Worm (Caenorhabditis elegans): ENCODE data around the gene pink-1.

Gene pink-1

ce11 chrII:5425633-5426032 is 30.1 kb upstream of the pink-1 start, which contains the start of gene F07F6.8:
F07F6.8 (minus strand) TSS chrII:5425733.
- no peak for TF ChIP-seq nhr-232 (tag; optimal IDR thresholded peaks at IDR 0.05)
- TF ChIP-seq sdc-2 (tag; optimal IDR thresholded peaks at IDR 0.05), result no peak
- TF ChIP-seq ama-1 (optimal IDR thresholded peaks at IDR 0.05), result no peak
- no peak for TF ChIP-seq fkh-10 (GFP tag; optimal IDR thresholded peaks at IDR 0.05)
- TF ChIP-seq mec-3 (tag; optimal IDR thresholded peaks at IDR 0.05; ENCODE audit: borderline replicate concordance), result no peak
- no peak for TF ChIP-seq hlh-30 (tag; optimal IDR thresholded peaks at IDR 0.05; ENCODE audit: insufficient read depth)
- no peak for TF ChIP-seq ceh-2 (tag; optimal IDR thresholded peaks at IDR 0.05)
- TF ChIP-seq F13H6.1 (tag; optimal IDR thresholded peaks at IDR 0.05), result no peak
- TF ChIP-seq sox-2 (GFP tag; IDR thresholded peaks at IDR 0.05), result no peak
- no peak for TF ChIP-seq pha-4 (tag; optimal IDR thresholded peaks at IDR 0.05)
- no peak for TF ChIP-seq ceh-18 (tag; optimal IDR thresholded peaks at IDR 0.05)
- no peak for TF ChIP-seq elt-2 (tag; optimal IDR thresholded peaks at IDR 0.05)
- TF ChIP-seq unc-42 (tag; optimal IDR thresholded peaks at IDR 0.05), result no peak
- TF ChIP-seq unc-3 (GFP tag; conservative IDR thresholded peaks at IDR 0.05), result no peak
- no peak for TF ChIP-seq unc-3 (tag; optimal IDR thresholded peaks at IDR 0.05)
- no peak for TF ChIP-seq unc-55 (GFP tag; optimal IDR thresholded peaks at IDR 0.05)
- no peak for TF ChIP-seq elt-4 (tag; optimal IDR thresholded peaks at IDR 0.05)
- no peak for TF ChIP-seq tbx-2 (tag; optimal IDR thresholded peaks at IDR 0.05)
- no peak for TF ChIP-seq ceh-31 (tag; optimal IDR thresholded peaks at IDR 0.05)

DNA sequence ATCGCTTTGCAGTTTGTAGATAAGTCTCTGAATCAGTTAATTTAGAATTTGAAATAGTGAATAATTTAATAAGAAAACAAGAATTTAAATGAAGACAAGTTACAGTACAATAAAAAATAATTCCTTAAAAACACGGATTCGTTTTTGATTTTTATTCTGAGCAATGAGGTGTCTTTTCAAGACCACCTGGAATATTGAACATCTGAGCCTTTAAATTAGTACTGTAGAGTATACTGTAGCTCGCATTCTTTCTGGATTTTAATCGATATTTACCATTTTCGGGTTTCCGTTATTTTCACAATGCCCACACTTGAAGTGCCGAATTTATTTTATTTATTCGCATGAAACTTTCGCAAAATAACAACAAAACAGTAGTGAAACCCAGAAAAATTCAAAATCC is 28.3 kb upstream of the pink-1 start, which contains the start of gene F07F6.7:
Gene F07F6.7 (minus strand): TSS at position 27 of the 400 bp plus-strand sequence.
- TF ChIP-seq ahr-1 (tag; optimal IDR thresholded peaks at IDR 0.05) (no peak), madf-2 (tag; optimal IDR thresholded peaks at IDR 0.05) (no peak)

ce11 chrII:5420947-5421614 is 25.6 kb upstream of the pink-1 start, which contains the start of gene tofu-6:
tofu-6 (plus strand) TSS chrII:5421248.
- no peak for TF ChIP-seq pqm-1 (tag; optimal IDR thresholded peaks at IDR 0.05)
- no peak for TF ChIP-seq C08G9.2 (tag; optimal IDR thresholded peaks at IDR 0.05)
- no peak for TF ChIP-seq odd-2 (tag; optimal IDR thresholded peaks at IDR 0.05)
- TF ChIP-seq fkh-6 (tag; optimal IDR thresholded peaks at IDR 0.05), result no peak
- no peak for TF ChIP-seq hlh-6 (tag; optimal IDR thresholded peaks at IDR 0.05)
- no peak for TF ChIP-seq madf-2 (tag; optimal IDR thresholded peaks at IDR 0.05)
- no peak for TF ChIP-seq mec-3 (tag; optimal IDR thresholded peaks at IDR 0.05; ENCODE audit: borderline replicate concordance)
- TF ChIP-seq hlh-15 (tag; optimal IDR thresholded peaks at IDR 0.05), result no peak

DNA sequence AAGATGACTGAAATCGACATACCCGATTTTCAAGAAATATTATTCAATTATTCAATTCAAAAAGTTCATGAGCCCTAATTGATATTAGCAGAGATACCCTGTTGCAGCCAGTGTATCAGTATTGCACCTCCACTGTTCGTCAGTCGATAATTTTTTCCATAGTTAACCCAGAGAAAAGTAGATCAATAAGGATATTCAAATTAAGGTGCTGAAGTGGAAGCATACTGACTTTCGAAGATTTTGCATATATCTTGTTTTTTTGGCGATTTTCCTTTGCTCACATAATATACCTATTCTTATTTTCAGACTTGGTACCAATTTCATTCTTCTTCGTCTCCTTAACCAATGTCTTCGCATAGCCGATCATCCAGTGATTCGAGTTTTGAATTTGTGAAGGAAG is 23.4 kb upstream of the pink-1 start, which contains the start of gene EEED8.15:
Gene EEED8.15 (plus strand): TSS at position 301 of the 400 bp plus-strand sequence.
- no peak for TF ChIP-seq pag-3 (tag; optimal IDR thresholded peaks at IDR 0.05; ENCODE audit: borderline replicate concordance)

DNA sequence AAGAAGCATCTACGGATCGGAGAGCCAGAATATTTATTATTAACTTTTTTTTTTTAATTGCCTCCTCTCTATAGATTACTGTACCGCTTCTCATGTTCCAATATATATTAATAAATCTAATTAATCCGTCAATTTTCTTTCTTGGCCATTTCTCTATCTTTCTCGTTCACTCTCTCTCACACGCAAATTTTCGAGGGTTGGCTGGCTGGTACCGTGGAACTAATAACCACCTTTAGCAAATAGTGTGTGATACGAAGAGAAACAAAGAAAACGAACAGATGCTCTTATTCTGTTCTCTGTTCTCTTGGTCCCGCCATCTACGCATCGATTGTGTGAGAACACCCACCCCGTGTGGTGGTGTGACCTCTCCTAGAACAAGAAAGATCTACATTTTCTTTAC is 22.8 kb upstream of the pink-1 start:
- peak; percentile 8 for TF ChIP-seq ref-2 (tag; optimal IDR thresholded peaks at IDR 0.05)
- TF ChIP-seq elt-2 (tag; optimal IDR thresholded peaks at IDR 0.05), result peak; percentile 42
- no peak for TF ChIP-seq sox-4 (tag; optimal IDR thresholded peaks at IDR 0.05)
- no peak for TF ChIP-seq K09A11.1 (tag; optimal IDR thresholded peaks at IDR 0.05; ENCODE audit: insufficient read depth)
- no peak for TF ChIP-seq K02D7.2 (tag; optimal IDR thresholded peaks at IDR 0.05)
- no peak for TF ChIP-seq tbx-7 (tag; optimal IDR thresholded peaks at IDR 0.05)
- no peak for TF ChIP-seq eyg-1 (tag; optimal IDR thresholded peaks at IDR 0.05)
- no peak for TF ChIP-seq ama-1 (optimal IDR thresholded peaks at IDR 0.05)
- no peak for TF ChIP-seq npax-4 (tag; optimal IDR thresholded peaks at IDR 0.05)
- TF ChIP-seq gmeb-2 (tag; optimal IDR thresholded peaks at IDR 0.05), result no peak
- peak; percentile 40 for TF ChIP-seq nfya-1 (tag; optimal IDR thresholded peaks at IDR 0.05)
- no peak for TF ChIP-seq hlh-15 (tag; optimal IDR thresholded peaks at IDR 0.05)
- TF ChIP-seq ceh-9 (tag; optimal IDR thresholded peaks at IDR 0.05), result no peak
- no peak for TF ChIP-seq pqm-1 (tag; optimal IDR thresholded peaks at IDR 0.05)
- TF ChIP-seq unc-3 (GFP tag; conservative IDR thresholded peaks at IDR 0.05), result no peak
- no peak for TF ChIP-seq unc-3 (tag; optimal IDR thresholded peaks at IDR 0.05)
- TF ChIP-seq hlh-13 (GFP tag; optimal IDR thresholded peaks at IDR 0.05), result no peak
- peak; percentile 54 for TF ChIP-seq unc-42 (tag; optimal IDR thresholded peaks at IDR 0.05)
- TF ChIP-seq ceh-30 (tag; optimal IDR thresholded peaks at IDR 0.05), result no peak
- peak; percentile 36 for TF ChIP-seq ceh-48 (tag; optimal IDR thresholded peaks at IDR 0.05)
